Worm (Caenorhabditis elegans) whole organism, L4 larva: ENCODE measurements around the gene comt-1.

Experiments
- F44E2.7 ChIP-seq: fragments of 200-800 bp; sonication (Bioruptor generic); IDR thresholded peaks from 2 replicates; pipeline ENCODE4 v2.1.2; 2022; ENCODE audit warnings: missing genetic modification characterization, missing compliant biosample characterization
- aha-1 ChIP-seq: fragments of 150-350 bp; peaks from one replicate; lab custom pipeline; 2014; ENCODE audit warnings: missing biosample characterization, missing genetic modification characterization
- aly-2 ChIP-seq: sonication (generic microtip); optimal IDR thresholded peaks from 2 replicates; lab custom pipeline; 2018; ENCODE audit warnings: missing biosample characterization, missing genetic modification characterization
- ceh-44 ChIP-seq: fragments of 200-800 bp; sonication (Bioruptor generic); IDR thresholded peaks from 2 replicates; pipeline ENCODE4 v1.3.6; 2022; ENCODE audit warnings: missing genetic modification reagents, missing genetic modification characterization, missing compliant biosample characterization
- cey-2 ChIP-seq: sonication (generic microtip); optimal IDR thresholded peaks from 3 replicates; lab custom pipeline; 2017; ENCODE audit warnings: missing genetic modification characterization, mild to moderate bottlenecking, missing compliant biosample characterization, antibody characterized with exemption, borderline replicate concordance; ENCODE audit not compliant: insufficient read depth
- daf-16 ChIP-seq, 3 experiments: sonication (generic microtip); optimal IDR thresholded peaks; 2 replicates each; lab custom pipeline; 2016 to 2017; ENCODE audit warnings: missing genetic modification characterization in 3 of 3, missing genetic modification reagents in 3 of 3, mild to moderate bottlenecking in 2 of 3, missing compliant biosample characterization in 2 of 3, missing biosample characterization in 1 of 3, moderate library complexity in 1 of 3
- daf-8 ChIP-seq: fragments of 200-800 bp; sonication (Bioruptor generic); IDR thresholded peaks from 2 replicates; pipeline ENCODE4 v1.3.6; 2022; ENCODE audit warnings: missing genetic modification characterization, missing compliant biosample characterization
- dmd-6 ChIP-seq: fragments of 200-800 bp; sonication (Bioruptor generic); IDR thresholded peaks from 2 replicates; pipeline ENCODE4 v1.3.6; 2022; ENCODE audit warnings: missing genetic modification reagents, missing genetic modification characterization, missing compliant biosample characterization
- dmd-9 ChIP-seq: fragments of 200-800 bp; sonication (Bioruptor generic); IDR thresholded peaks from 2 replicates; pipeline ENCODE4 v1.3.6; 2022; ENCODE audit warnings: missing genetic modification reagents, missing genetic modification characterization, missing compliant biosample characterization
- dve-1 ChIP-seq: sonication (generic microtip); optimal IDR thresholded peaks from 2 replicates; lab custom pipeline; 2017; ENCODE audit warnings: antibody characterized with exemption, mild to moderate bottlenecking, missing genetic modification characterization, missing compliant biosample characterization; ENCODE audit not compliant: insufficient read depth
- fkh-10 ChIP-seq: fragments of 150-350 bp; optimal IDR thresholded peaks from 2 replicates; lab custom pipeline; 2014; ENCODE audit warnings: missing biosample characterization, missing genetic modification reagents, missing genetic modification characterization
- hlh-30 ChIP-seq: sonication (generic microtip); optimal IDR thresholded peaks from 2 replicates; lab custom pipeline; 2017; ENCODE audit warnings: antibody characterized with exemption, mild to moderate bottlenecking, missing genetic modification characterization, missing compliant biosample characterization; ENCODE audit not compliant: insufficient read depth
- hmg-1.1 ChIP-seq: fragments of 200-800 bp; sonication (Bioruptor generic); IDR thresholded peaks from 2 replicates; pipeline ENCODE4 v1.3.6; 2022; ENCODE audit warnings: missing genetic modification reagents, missing genetic modification characterization, missing compliant biosample characterization
- lin-29 ChIP-seq: fragments of 200-800 bp; sonication (Bioruptor generic); IDR thresholded peaks from 2 replicates; pipeline ENCODE4 v1.3.6; 2022; ENCODE audit warnings: missing genetic modification reagents, missing genetic modification characterization, missing compliant biosample characterization
- madf-9 ChIP-seq: fragments of 200-800 bp; sonication (Bioruptor generic); conservative IDR thresholded peaks from 2 replicates; pipeline ENCODE4 v1.3.6; 2022; ENCODE audit warnings: missing genetic modification reagents, missing genetic modification characterization, missing compliant biosample characterization
- mdl-1 ChIP-seq, 2 experiments: fragments of 150-350 bp in 1 of 2; sonication (generic microtip) in 1 of 2; optimal IDR thresholded peaks; 2 replicates each; lab custom pipeline; 2014 to 2017; ENCODE audit warnings: missing biosample characterization in 2 of 2, missing genetic modification characterization in 2 of 2
- mep-1 ChIP-seq: fragments of 150-350 bp; sonication (generic microtip); optimal IDR thresholded peaks from 3 replicates; lab custom pipeline; 2014; ENCODE audit warnings: missing biosample characterization, missing genetic modification characterization
- mxl-3 ChIP-seq: fragments of 200-800 bp; sonication (Bioruptor generic); optimal IDR thresholded peaks from 2 replicates; lab custom pipeline; 2018; ENCODE audit warnings: mild to moderate bottlenecking, missing genetic modification characterization, missing compliant biosample characterization
- nhr-11 ChIP-seq: fragments of 150-350 bp; optimal IDR thresholded peaks from 2 replicates; lab custom pipeline; 2014; ENCODE audit warnings: missing biosample characterization, missing genetic modification characterization
- nhr-111 ChIP-seq: fragments of 200-800 bp; sonication (Bioruptor generic); optimal IDR thresholded peaks from 2 replicates; lab custom pipeline; 2018; ENCODE audit warnings: mild to moderate bottlenecking, missing genetic modification characterization, missing compliant biosample characterization
- nhr-28 ChIP-seq: fragments of 150-350 bp; optimal IDR thresholded peaks from 2 replicates; lab custom pipeline; 2014; ENCODE audit warnings: missing biosample characterization, missing genetic modification characterization
- nhr-42 ChIP-seq: fragments of 200-800 bp; sonication (Bioruptor generic); IDR thresholded peaks from 2 replicates; pipeline ENCODE4 v1.3.6; 2022; ENCODE audit warnings: missing genetic modification characterization, missing compliant biosample characterization
- nhr-6 ChIP-seq: fragments of 150-350 bp; optimal IDR thresholded peaks from 2 replicates; lab custom pipeline; 2014; ENCODE audit warnings: missing biosample characterization, missing genetic modification characterization
- nhr-76 ChIP-seq: fragments of 150-350 bp; optimal IDR thresholded peaks from 2 replicates; lab custom pipeline; 2014; ENCODE audit warnings: missing biosample characterization, missing genetic modification characterization
- set-16 ChIP-seq: fragments of 200-800 bp; sonication (Bioruptor generic); IDR thresholded peaks from 2 replicates; pipeline ENCODE4 v1.3.6; 2022; ENCODE audit warnings: missing genetic modification reagents, missing genetic modification characterization, missing compliant biosample characterization
- snpc-1.2 ChIP-seq: fragments of 200-800 bp; sonication (Bioruptor generic); IDR thresholded peaks from 2 replicates; pipeline ENCODE4 v1.3.6; 2022; ENCODE audit warnings: missing genetic modification reagents, missing genetic modification characterization, missing compliant biosample characterization
- spr-1 ChIP-seq: sonication (generic microtip); optimal IDR thresholded peaks from 2 replicates; lab custom pipeline; 2016; ENCODE audit warnings: mild to moderate bottlenecking, missing genetic modification characterization, missing compliant biosample characterization
- unc-62 ChIP-seq, 3 experiments: fragments of 150-350 bp in 1 of 3; sonication (generic microtip); optimal IDR thresholded peaks in 2 of 3; peaks in 1 of 3; 1 replicate in 1 of 3; 2 replicates in 2 of 3; lab custom pipeline; 2014 to 2017; ENCODE audit warnings: missing biosample characterization in 3 of 3, missing genetic modification characterization in 3 of 3, missing genetic modification reagents in 3 of 3, missing genotype in 1 of 3
- vab-7 ChIP-seq: fragments of 200-800 bp; sonication (Bioruptor generic); IDR thresholded peaks from 2 replicates; pipeline ENCODE4 v1.3.6; 2022; ENCODE audit warnings: missing genetic modification reagents, missing genetic modification characterization, missing compliant biosample characterization

comt-1 gene

ce11 chrX:2827702-2828182, 34.5 kb downstream of the comt-1 start, which contains the start of gene ssr-2:
TSS of gene ssr-2 (minus strand) at chrX:2827752.
- TF ChIP-seq nhr-111 (no peak), madf-9 (GFP tag; lab: Robert Waterston, UW) (no peak), daf-8 (GFP tag; lab: Robert Waterston, UW) (no peak), aha-1 (tag; lab: Kevin White, UChicago) (peak; percentile 6)

ce11 chrX:2826337-2826736, 35.9 kb downstream of the comt-1 start:
- TF ChIP-seq mxl-3 (no peak), set-16 (GFP tag; lab: Robert Waterston, UW) (peak; percentile 85), snpc-1.2 (GFP tag; lab: Robert Waterston, UW) (0 out of 2 replicates have a peak, but pooled peaks have one; percentile 34)

ce11 chrX:2820148-2820547, 42.1 kb downstream of the comt-1 start, which contains the start of gene tsp-6:
TSS of gene tsp-6 (plus strand) at chrX:2820448.
- TF ChIP-seq spr-1 (tag; lab: Kevin White, UChicago) (no peak), F44E2.7 (GFP tag; lab: Robert Waterston, UW) (no peak), nhr-28 (tag; lab: Kevin White, UChicago) (no peak), hlh-30 (no peak), hmg-1.1 (no peak), lin-29 (GFP tag; lab: Robert Waterston, UW) (no peak), dmd-9 (GFP tag; lab: Robert Waterston, UW) (no peak), vab-7 (GFP tag; lab: Robert Waterston, UW) (no peak), dmd-6 (GFP tag; lab: Robert Waterston, UW) (no peak), unc-62 (GFP tag; optimal IDR thresholded peaks at IDR 0.05 in 1 of 2; lab: Kevin White, UChicago) (no peak), unc-62 (tag; optimal IDR thresholded peaks at IDR 0.05; lab: Kevin White, UChicago) (no peak), cey-2 (no peak)
- TF ChIP-seq, all 104 proteins: peak for 0

ce11 chrX:2819747-2820146, 42.5 kb downstream of the comt-1 start:
- no peak for TF ChIP-seq vab-7 (GFP tag; lab: Robert Waterston, UW)
- no peak for TF ChIP-seq dmd-6 (GFP tag; lab: Robert Waterston, UW)
- TF ChIP-seq nhr-11 (tag; lab: Kevin White, UChicago) = peak; percentile 49
- peak; percentile 64 for TF ChIP-seq aha-1 (tag; lab: Kevin White, UChicago)
- TF ChIP-seq fkh-10 (GFP tag; lab: Kevin White, UChicago) = peak; percentile 7
- no peak for TF ChIP-seq ceh-44 (GFP tag; lab: Robert Waterston, UW)
- TF ChIP-seq aly-2 (tag; lab: Kevin White, UChicago) = no peak

- TF ChIP-seq nhr-11 (tag; lab: Kevin White, UChicago) (peak; percentile 35), aly-2 (tag; lab: Kevin White, UChicago) (no peak)
Measured at ce11 chrX:2818899-2819298, 43.4 kb downstream of the comt-1 start.

ce11 chrX:2814097-2814720, 48.1 kb downstream of the comt-1 start, which contains the start of gene C14A11.6:
TSS of gene C14A11.6 (minus strand) at chrX:2814147.
- TF ChIP-seq mep-1 (peak; percentile 11), fkh-10 (GFP tag; lab: Kevin White, UChicago) (peak; percentile 55), mdl-1 (tag; optimal IDR thresholded peaks at IDR 0.05; lab: Kevin White, UChicago) (peak in 1 of 2 experiments; percentile 19), daf-16 (GFP tag; optimal IDR thresholded peaks at IDR 0.05; lab: Kevin White, UChicago) (no peak), daf-16 (tag; optimal IDR thresholded peaks at IDR 0.05; lab: Kevin White, UChicago) (peak; percentile 18), nhr-6 (no peak), dve-1 (peak; percentile 51), nhr-42 (GFP tag; lab: Robert Waterston, UW) (no peak), hlh-30 (peak; percentile 63), nhr-76 (no peak)
